Fruit fly (Drosophila melanogaster) whole organism, pupa: ENCODE results near the gene CG2961.

Experiments used
- CG17806 ChIP-seq: fragments of 200-800 bp; sonication (Bioruptor generic); optimal IDR thresholded peaks from 2 replicates; lab custom pipeline; 2018; ENCODE audit warnings: missing biosample characterization, mild to moderate bottlenecking, missing genetic modification characterization, moderate library complexity
- CG34367 ChIP-seq: fragments of 200-800 bp; sonication (Bioruptor generic); optimal IDR thresholded peaks from 2 replicates; lab custom pipeline; 2018; ENCODE audit warnings: missing biosample characterization, mild to moderate bottlenecking, missing genetic modification characterization
- CG4496 ChIP-seq: fragments of 200-800 bp; sonication (Bioruptor generic); IDR thresholded peaks from 3 replicates; pipeline ENCODE4 v1.3.6; 2022; ENCODE audit warnings: missing biosample characterization, missing genetic modification characterization
- CG8159 ChIP-seq: fragments of 200-800 bp; sonication (Bioruptor generic); optimal IDR thresholded peaks from 3 replicates; lab custom pipeline; 2018; ENCODE audit warnings: missing biosample characterization, mild to moderate bottlenecking, missing genetic modification characterization, moderate library complexity
- D1 ChIP-seq: fragments of 200-800 bp; sonication (Bioruptor generic); optimal IDR thresholded peaks from 2 replicates; lab custom pipeline; 2018; ENCODE audit warnings: missing biosample characterization, mild to moderate bottlenecking, missing genetic modification characterization, moderate library complexity
- EcR ChIP-seq: fragments of 200-800 bp; sonication (Bioruptor generic); optimal IDR thresholded peaks from 3 replicates; lab custom pipeline; 2019; ENCODE audit warnings: missing biosample characterization, missing genetic modification characterization, mild to moderate bottlenecking, moderate library complexity, missing genetic modification reagents
- Pif1B ChIP-seq: fragments of 200-800 bp; sonication (Bioruptor generic); optimal IDR thresholded peaks from 3 replicates; lab custom pipeline; 2016; ENCODE audit warnings: missing biosample characterization, missing genetic modification characterization
- Snoo ChIP-seq: fragments of 200-800 bp; sonication (Bioruptor generic); optimal IDR thresholded peaks from 3 replicates; lab custom pipeline; 2017; ENCODE audit warnings: missing biosample characterization, mild to moderate bottlenecking, missing genetic modification characterization, inconsistent platforms
- gl ChIP-seq: fragments of 200-800 bp; sonication (Bioruptor generic); optimal IDR thresholded peaks from 2 replicates; lab custom pipeline; 2018; ENCODE audit warnings: missing biosample characterization, mild to moderate bottlenecking, missing genetic modification characterization

- TF ChIP-seq EcR (GFP tag; lab: Kevin White, UChicago) (no peak), Snoo (tag; lab: Kevin White, UChicago) (no peak), CG34367 (tag; lab: Kevin White, UChicago) (no peak), Pif1B (GFP tag; lab: Kevin White, UChicago) (no peak), D1 (tag; lab: Kevin White, UChicago) (no peak), CG4496 (GFP tag; lab: Robert Waterston, UW) (no peak), gl (no peak), CG8159 (tag; lab: Kevin White, UChicago) (no peak), CG17806 (tag; lab: Kevin White, UChicago) (no peak)
These were observed 16.1 kb downstream of the CG2961 start, which contains the start of gene CG2962 for dm6 chrX:10216634-10217239.
